Worm (Caenorhabditis elegans) whole organism, L3 larva: Measurements from ENCODE around the gene C11G6.2.

Experiments used
- elt-1 ChIP-seq: fragments of 150-350 bp; optimal IDR thresholded peaks from 2 replicates; lab custom pipeline; 2014; ENCODE audit warnings: missing biosample characterization, missing genetic modification characterization
- elt-2 ChIP-seq: sonication (generic microtip); optimal IDR thresholded peaks from 2 replicates; lab custom pipeline; 2016; ENCODE audit warnings: missing genetic modification reagents, mild to moderate bottlenecking, missing genetic modification characterization, missing compliant biosample characterization
- fkh-10 ChIP-seq: sonication (generic microtip); optimal IDR thresholded peaks from 2 replicates; lab custom pipeline; 2017; ENCODE audit warnings: missing biosample characterization, missing genetic modification reagents, missing genetic modification characterization
- fkh-2 ChIP-seq: fragments of 150-350 bp; optimal IDR thresholded peaks from 2 replicates; lab custom pipeline; 2014; ENCODE audit warnings: missing biosample characterization, missing genetic modification reagents, missing genetic modification characterization
- fos-1 ChIP-seq: fragments of 150-350 bp; optimal IDR thresholded peaks from 2 replicates; lab custom pipeline; 2014; ENCODE audit warnings: missing biosample characterization, missing genetic modification characterization
- lin-15B ChIP-seq: fragments of 150-350 bp; optimal IDR thresholded peaks from 2 replicates; lab custom pipeline; 2014; ENCODE audit warnings: missing biosample characterization, missing genetic modification characterization
- lin-39 ChIP-seq: fragments of 150-350 bp; optimal IDR thresholded peaks from 2 replicates; lab custom pipeline; 2018; ENCODE audit warnings: missing biosample characterization, missing genetic modification reagents, missing genetic modification characterization
- nhr-28 ChIP-seq: fragments of 150-350 bp; optimal IDR thresholded peaks from 2 replicates; lab custom pipeline; 2014; ENCODE audit warnings: missing biosample characterization, missing genetic modification characterization
- skn-1 ChIP-seq: fragments of 150-350 bp; optimal IDR thresholded peaks from 2 replicates; lab custom pipeline; 2014; ENCODE audit warnings: missing biosample characterization, missing genetic modification characterization
- snpc-4 ChIP-seq: fragments of 150-350 bp; optimal IDR thresholded peaks from 2 replicates; lab custom pipeline; 2014; ENCODE audit warnings: missing biosample characterization, missing genetic modification characterization
- unc-62 ChIP-seq: fragments of 150-350 bp; sonication (generic microtip); optimal IDR thresholded peaks from 4 replicates; lab custom pipeline; 2014; ENCODE audit warnings: missing biosample characterization, missing genetic modification reagents, missing genetic modification characterization

DNA sequence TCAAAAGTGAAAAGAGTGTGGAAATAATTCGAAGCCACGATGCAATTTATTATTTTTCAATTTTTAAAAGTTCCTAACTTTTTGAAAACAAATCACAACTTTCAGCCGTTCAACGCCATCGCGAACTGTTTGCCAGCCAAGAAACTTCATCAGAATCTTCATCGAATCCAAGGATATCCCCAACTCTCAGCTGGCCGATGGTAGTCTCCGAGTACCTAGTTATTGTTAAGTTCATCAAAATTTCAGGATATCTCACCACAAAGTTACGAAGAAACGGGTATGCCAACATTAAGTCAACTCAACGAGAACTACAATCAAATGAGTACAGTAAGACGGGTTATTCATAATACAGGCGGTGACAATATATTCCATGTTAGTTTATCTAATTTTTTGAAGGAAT is 27.9 kb downstream of the C11G6.2 start:
- TF ChIP-seq fkh-2 (tag; lab: Kevin White, UChicago): no peak
- no peak for TF ChIP-seq elt-2 (tag; lab: Kevin White, UChicago)
- TF ChIP-seq skn-1 (tag; lab: Kevin White, UChicago): no peak
- no peak for TF ChIP-seq unc-62 (GFP tag; lab: Kevin White, UChicago)
- no peak for TF ChIP-seq fos-1
- TF ChIP-seq elt-1: no peak
- no peak for TF ChIP-seq snpc-4 (tag; lab: Kevin White, UChicago)
- no peak for TF ChIP-seq nhr-28 (tag; lab: Kevin White, UChicago)
- peak; percentile 91 for TF ChIP-seq fkh-10 (GFP tag; lab: Kevin White, UChicago)
- no peak for TF ChIP-seq lin-15B (tag; lab: Kevin White, UChicago)
- no peak for TF ChIP-seq lin-39
